Worm (Caenorhabditis elegans) whole organism, early embryonic: ENCODE data around the gene T24B8.4.

Experiments
- B0310.2 ChIP-seq: sonication (generic microtip); optimal IDR thresholded peaks from 2 replicates; lab custom pipeline; 2016; ENCODE audit warnings: mild to moderate bottlenecking, missing genetic modification characterization, missing compliant biosample characterization
- ceh-36 ChIP-seq: sonication (generic microtip); optimal IDR thresholded peaks from 2 replicates; lab custom pipeline; 2016; ENCODE audit warnings: missing genetic modification characterization, inconsistent platforms, missing compliant biosample characterization
- flt-1 ChIP-seq: fragments of 200-800 bp; sonication (Bioruptor generic); IDR thresholded peaks from 2 replicates; pipeline ENCODE4 v1.3.6; 2022; ENCODE audit warnings: missing genetic modification characterization, missing compliant biosample characterization
- hnd-1 ChIP-seq: sonication (generic microtip); optimal IDR thresholded peaks from 2 replicates; lab custom pipeline; 2016; ENCODE audit warnings: missing genetic modification characterization, missing compliant biosample characterization
- pes-1 ChIP-seq: fragments of 200-800 bp; sonication (Bioruptor generic); IDR thresholded peaks from 2 replicates; pipeline ENCODE4 v1.3.6; 2022; ENCODE audit warnings: missing genetic modification reagents, missing genetic modification characterization, missing compliant biosample characterization
- sea-1 ChIP-seq: fragments of 200-800 bp; sonication (Bioruptor generic); conservative IDR thresholded peaks from 2 replicates; pipeline ENCODE4 v1.3.6; 2022; ENCODE audit warnings: missing genetic modification characterization, missing compliant biosample characterization
- tbx-11 ChIP-seq: fragments of 200-800 bp; sonication (Bioruptor generic); IDR thresholded peaks from 2 replicates; pipeline ENCODE4 v1.3.6; 2022; ENCODE audit warnings: missing genetic modification characterization, missing compliant biosample characterization

- TF ChIP-seq sea-1 (GFP tag; lab: Robert Waterston, UW) (no peak), tbx-11 (GFP tag; lab: Robert Waterston, UW) (no peak), flt-1 (no peak), pes-1 (no peak), hnd-1 (tag; lab: Kevin White, UChicago) (no peak), B0310.2 (tag; lab: Kevin White, UChicago) (no peak), ceh-36 (no peak)
Measured at ce11 chrII:9097302-9097701, 26.7 kb upstream of the T24B8.4 start.
